Fruit fly (Drosophila melanogaster): ENCODE results near the gene t-cup.

Gene t-cup

dm6 chr2L:12542018-12542417, 44.9 kb upstream of the t-cup start (continued):
- TF ChIP-seq Side (GFP tag; optimal IDR thresholded peaks at IDR 0.05) (peak; percentile 12), HLHmδ (GFP tag; optimal IDR thresholded peaks at IDR 0.05) (no peak), Kr (GFP tag; optimal IDR thresholded peaks at IDR 0.05) (no peak), trh (GFP tag; optimal IDR thresholded peaks at IDR 0.05) (no peak), lmd (GFP tag; IDR thresholded peaks at IDR 0.05) (peak; percentile 66; the same call in 1 of the 2 replicates), MBD-R2 (GFP tag; IDR thresholded peaks at IDR 0.05) (peak; percentile 15; the same call in 1 of the 2 replicates), Ravus (GFP tag; IDR thresholded peaks at IDR 0.05) (no peak), salm (tag; optimal IDR thresholded peaks at IDR 0.05) (no peak), lola (GFP tag; optimal IDR thresholded peaks at IDR 0.05) (no peak), jigr1 (GFP tag; IDR thresholded peaks at IDR 0.05) (no peak), CG10565 (GFP tag; optimal IDR thresholded peaks at IDR 0.05) (no peak), CG32767 (GFP tag; IDR thresholded peaks at IDR 0.05) (no peak), CG3995 (GFP tag; optimal IDR thresholded peaks at IDR 0.05) (no peak), CG6654 (GFP tag; optimal IDR thresholded peaks at IDR 0.05) (no peak), gce (GFP tag; IDR thresholded peaks at IDR 0.05) (no peak), CG12299 (tag; optimal IDR thresholded peaks at IDR 0.05) (no peak), CoRest (tag; optimal IDR thresholded peaks at IDR 0.05) (peak; percentile 72), CG6791 (GFP tag; IDR thresholded peaks at IDR 0.05; ENCODE audit: partially characterized antibody) (no peak), Xrp1 (GFP tag; IDR thresholded peaks at IDR 0.05) (no peak), CG6272 (GFP tag; IDR thresholded peaks at IDR 0.05) (no peak), CG11723 (GFP tag; optimal IDR thresholded peaks at IDR 0.05) (no peak), jumu (GFP tag; optimal IDR thresholded peaks at IDR 0.05) (no peak), h (optimal IDR thresholded peaks at IDR 0.05) (no peak), Poxn (GFP tag; IDR thresholded peaks at IDR 0.05) (no peak), Nf-YB (GFP tag; optimal IDR thresholded peaks at IDR 0.05) (no peak), CG43689 (GFP tag; IDR thresholded peaks at IDR 0.05) (no peak), CG11504 (tag; optimal IDR thresholded peaks at IDR 0.05) (peak; percentile 25), al (GFP tag; IDR thresholded peaks at IDR 0.05) (peak; percentile 81), CG7786 (GFP tag; optimal IDR thresholded peaks at IDR 0.05) (no peak), CG12104 (GFP tag; optimal IDR thresholded peaks at IDR 0.05) (peak; percentile 15), sob (GFP tag; IDR thresholded peaks at IDR 0.05) (peak; percentile 43; the same call in 1 of the 2 replicates), CG31224 (GFP tag; IDR thresholded peaks at IDR 0.05) (peak; percentile 50), Atf3 (GFP tag; optimal IDR thresholded peaks at IDR 0.05) (no peak), ara (GFP tag; IDR thresholded peaks at IDR 0.05) (no peak), H2.0 (GFP tag; IDR thresholded peaks at IDR 0.05) (no peak), Dad (GFP tag; optimal IDR thresholded peaks at IDR 0.05) (no peak), esg (GFP tag; conservative IDR thresholded peaks at IDR 0.05) (no peak), Trl (optimal IDR thresholded peaks at IDR 0.05) (no peak), Trl (GFP tag; optimal IDR thresholded peaks at IDR 0.05) (no peak), D19B (GFP tag; optimal IDR thresholded peaks at IDR 0.05) (peak; percentile 40), grau (tag; optimal IDR thresholded peaks at IDR 0.05) (peak; percentile 94), CG11695 (GFP tag; IDR thresholded peaks at IDR 0.05) (peak; percentile 57; the same call in 1 of the 3 replicates), Blimp-1 (GFP tag; optimal IDR thresholded peaks at IDR 0.05) (no peak), her (GFP tag; optimal IDR thresholded peaks at IDR 0.05) (no peak), crp (GFP tag; optimal IDR thresholded peaks at IDR 0.05) (no peak), Camta (GFP tag; optimal IDR thresholded peaks at IDR 0.05) (no peak), tap (tag; optimal IDR thresholded peaks at IDR 0.05) (no peak), CG13123 (GFP tag; optimal IDR thresholded peaks at IDR 0.05) (no peak), CG11398 (GFP tag; optimal IDR thresholded peaks at IDR 0.05) (no peak), gt (GFP tag; IDR thresholded peaks at IDR 0.05) (no peak), bigmax (GFP tag; optimal IDR thresholded peaks at IDR 0.05) (no peak), psq (GFP tag; optimal IDR thresholded peaks at IDR 0.05) (no peak), HHEX (GFP tag; optimal IDR thresholded peaks at IDR 0.05) (peak; percentile 33)
